Fruit fly (Drosophila melanogaster) whole organism, embryonic: ENCODE data around the gene Ipo9.

ENCODE experiments used
- BtbVII ChIP-seq: fragments of 200-800 bp; sonication (Bioruptor generic); optimal IDR thresholded peaks from 3 replicates; lab custom pipeline; 2017; ENCODE audit warnings: missing biosample characterization, mild to moderate bottlenecking, missing genetic modification characterization
- CG1792 ChIP-seq: fragments of 200-800 bp; sonication (Bioruptor generic); optimal IDR thresholded peaks from 2 replicates; lab custom pipeline; 2016; ENCODE audit warnings: missing biosample characterization, missing genetic modification characterization
- CG18262 ChIP-seq: fragments of 200-800 bp; optimal IDR thresholded peaks from 3 replicates; lab custom pipeline; 2019; ENCODE audit warnings: missing biosample characterization, mild to moderate bottlenecking, missing genetic modification characterization, moderate library complexity
- CG5245 ChIP-seq: fragments of 200-800 bp; sonication (Bioruptor generic); optimal IDR thresholded peaks from 3 replicates; lab custom pipeline; 2016; ENCODE audit warnings: missing biosample characterization, missing genetic modification characterization
- CG9215 ChIP-seq: fragments of 200-800 bp; sonication (Bioruptor generic); IDR thresholded peaks from 2 replicates; pipeline ENCODE4 v1.3.6; 2022; ENCODE audit warnings: missing biosample characterization, missing genetic modification characterization
- CG9932 ChIP-seq: fragments of 200-800 bp; sonication (Bioruptor generic); IDR thresholded peaks from 2 replicates; pipeline ENCODE4 v1.3.6; 2022; ENCODE audit warnings: missing biosample characterization, missing genetic modification characterization
- Dad ChIP-seq: fragments of 200-800 bp; sonication (Bioruptor generic); optimal IDR thresholded peaks from 3 replicates; lab custom pipeline; 2016; ENCODE audit warnings: missing biosample characterization, missing genetic modification characterization
- YL-1 ChIP-seq: fragments of 200-800 bp; sonication (Bioruptor generic); optimal IDR thresholded peaks from 3 replicates; lab custom pipeline; 2017; ENCODE audit warnings: missing biosample characterization, mild to moderate bottlenecking, missing genetic modification characterization
- cas ChIP-seq: fragments of 200-800 bp; sonication (Bioruptor generic); IDR thresholded peaks from 2 replicates; pipeline ENCODE4 v1.3.6; 2022; ENCODE audit warnings: missing biosample characterization, missing genetic modification characterization
- jumu ChIP-seq: fragments of 200-800 bp; sonication (Bioruptor generic); optimal IDR thresholded peaks from 3 replicates; lab custom pipeline; 2016; ENCODE audit warnings: missing biosample characterization, missing genetic modification characterization
- kni ChIP-seq: fragments of 200-800 bp; sonication (Bioruptor generic); optimal IDR thresholded peaks from 3 replicates; lab custom pipeline; 2017; ENCODE audit warnings: mild to moderate bottlenecking, missing biosample characterization, missing genetic modification reagents, missing genetic modification characterization
- sc ChIP-seq, 3 experiments: fragments of >200 bp in 2 of 3; fragments of 200-800 bp in 1 of 3; sonication (Bioruptor generic) in 1 of 3; optimal IDR thresholded peaks; 2 replicates in 2 of 3; 3 replicates in 1 of 3; lab custom pipeline; 2017; ENCODE audit warnings: mild to moderate bottlenecking in 1 of 3, missing biosample characterization in 1 of 3, missing genetic modification characterization in 1 of 3, missing genetic modification reagents in 1 of 3
- sr ChIP-seq: fragments of 200-800 bp; sonication (Bioruptor generic); IDR thresholded peaks from 3 replicates; pipeline ENCODE4 v1.3.6; 2022; ENCODE audit warnings: missing biosample characterization, missing genetic modification characterization
- tap ChIP-seq: fragments of 200-800 bp; optimal IDR thresholded peaks from 3 replicates; lab custom pipeline; 2019; ENCODE audit warnings: missing biosample characterization, mild to moderate bottlenecking, missing genetic modification characterization, moderate library complexity

DNA sequence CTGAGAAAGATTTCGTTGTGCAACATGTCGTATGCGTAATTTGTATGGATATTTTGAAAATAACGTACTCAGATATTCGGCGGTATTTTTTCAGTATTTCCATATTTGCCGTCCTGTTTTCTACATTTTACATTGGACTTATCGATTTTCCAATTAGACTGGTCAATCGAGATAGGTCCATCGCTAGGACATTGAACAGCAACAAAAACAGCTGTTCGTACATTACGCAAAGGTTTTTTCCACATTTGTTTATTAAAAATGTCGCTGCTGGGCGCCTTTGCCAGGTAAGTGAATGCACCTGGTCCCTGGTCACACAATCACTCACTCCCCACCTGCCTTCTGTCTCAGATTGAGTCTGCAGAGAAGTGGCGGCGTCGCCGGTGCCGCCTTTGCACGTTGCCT, 4.6 kb upstream of the Ipo9 start, which contains the start of gene mRpL40:
- no peak for TF ChIP-seq CG18262 (tag; lab: Kevin White, UChicago)
- no peak for TF ChIP-seq CG9932 (GFP tag; lab: Robert Waterston, UW)
- TF ChIP-seq CG9215: no peak
- no peak for TF ChIP-seq BtbVII (GFP tag; lab: Kevin White, UChicago)
- TF ChIP-seq sc (optimal IDR thresholded peaks at IDR 0.05; lab: Kevin White, UChicago): no peak
- no peak for TF ChIP-seq sc (GFP tag; optimal IDR thresholded peaks at IDR 0.05; lab: Kevin White, UChicago)
- TF ChIP-seq Dad (GFP tag; lab: Kevin White, UChicago): no peak
- TF ChIP-seq tap (tag; lab: Kevin White, UChicago): no peak
- TF ChIP-seq jumu: no peak
- no peak for TF ChIP-seq CG5245 (GFP tag; lab: Kevin White, UChicago)
- no peak for TF ChIP-seq CG1792 (GFP tag; lab: Kevin White, UChicago)
- no peak for TF ChIP-seq cas (GFP tag; lab: Robert Waterston, UW)
- no peak for TF ChIP-seq kni (GFP tag; lab: Kevin White, UChicago)
- TF ChIP-seq YL-1 (GFP tag; lab: Kevin White, UChicago): no peak
- no peak for TF ChIP-seq sr (GFP tag; lab: Robert Waterston, UW)
